Worm (Caenorhabditis elegans): Measurements from ENCODE around the gene rnp-1.

ce11 chrV:12211090-12211489 is 19.0 kb downstream of the rnp-1 start:
- no peak for TF ChIP-seq pha-4 (tag; optimal IDR thresholded peaks at IDR 0.05)
- no peak for TF ChIP-seq sox-4 (tag; optimal IDR thresholded peaks at IDR 0.05)
- no peak for TF ChIP-seq lin-11 (tag; optimal IDR thresholded peaks at IDR 0.05)
- no peak for TF ChIP-seq ets-4 (tag; optimal IDR thresholded peaks at IDR 0.05)
- TF ChIP-seq ceh-31 (tag; optimal IDR thresholded peaks at IDR 0.05), result peak; percentile 65
- TF ChIP-seq ttx-3 (tag; optimal IDR thresholded peaks at IDR 0.05), result no peak

All from whole organism, late embryonic.